Fruit fly (Drosophila melanogaster): Measurements from ENCODE around the gene aus.
A peak's percentile ranks its signal among the peaks of the same experiment; 100 is the strongest.

Gene aus

DNA sequence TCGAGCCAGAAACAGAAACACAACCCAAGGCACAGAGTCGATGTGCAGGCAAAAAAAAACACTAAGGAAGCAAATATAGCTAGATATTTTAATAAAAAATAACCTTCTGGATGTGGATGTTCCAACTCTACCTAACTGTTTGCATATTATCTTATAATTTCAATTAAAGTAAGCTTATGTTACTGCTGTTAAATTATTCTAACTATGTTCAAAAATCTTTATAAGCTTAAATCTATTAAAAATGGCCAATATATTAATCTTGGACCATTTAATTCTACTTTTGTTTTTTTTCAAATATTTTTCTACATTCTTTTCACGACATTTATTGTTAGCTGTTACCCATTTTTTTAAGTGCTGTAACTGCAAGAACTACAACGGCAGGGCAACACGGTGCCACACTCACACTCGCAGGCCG lies 10.4 kb downstream of the aus start (continued):
- TF ChIP-seq fd64A (GFP tag; optimal IDR thresholded peaks at IDR 0.05), result no peak
- TF ChIP-seq B-H1 (GFP tag; IDR thresholded peaks at IDR 0.05), result no peak; the same call in 2 of the 3 replicates
- peak; percentile 19 for TF ChIP-seq CG15696 (tag; optimal IDR thresholded peaks at IDR 0.05)
- TF ChIP-seq phol (tag; optimal IDR thresholded peaks at IDR 0.05), result peak; percentile 68
- TF ChIP-seq nmo (GFP tag; optimal IDR thresholded peaks at IDR 0.05), result peak; percentile 76
- no peak for TF ChIP-seq sima (GFP tag; optimal IDR thresholded peaks at IDR 0.05)
- no peak for TF ChIP-seq CrebB (tag; optimal IDR thresholded peaks at IDR 0.05)
- TF ChIP-seq crc (GFP tag; optimal IDR thresholded peaks at IDR 0.05), result no peak
- TF ChIP-seq Ravus (GFP tag; IDR thresholded peaks at IDR 0.05), result no peak
- TF ChIP-seq grn (GFP tag; optimal IDR thresholded peaks at IDR 0.05), result no peak
- no peak for TF ChIP-seq Nf-YB (GFP tag; optimal IDR thresholded peaks at IDR 0.05)
- no peak for TF ChIP-seq sna (GFP tag; IDR thresholded peaks at IDR 0.05; ENCODE audit: partially characterized antibody)
- TF ChIP-seq dan (GFP tag; IDR thresholded peaks at IDR 0.05), result no peak
- no peak for TF ChIP-seq Awh (GFP tag; IDR thresholded peaks at IDR 0.05)
- TF ChIP-seq Meics (GFP tag; optimal IDR thresholded peaks at IDR 0.05), result peak; percentile 79
- TF ChIP-seq shn (GFP tag; optimal IDR thresholded peaks at IDR 0.05), result no peak
- peak; percentile 29 for TF ChIP-seq CG18476 (GFP tag; optimal IDR thresholded peaks at IDR 0.05)
- no peak for TF ChIP-seq scrt (GFP tag; optimal IDR thresholded peaks at IDR 0.05)
- peak; percentile 26 for TF ChIP-seq CG18011 (GFP tag; optimal IDR thresholded peaks at IDR 0.05)
- TF ChIP-seq CG17385 (GFP tag; optimal IDR thresholded peaks at IDR 0.05), result peak; percentile 63
- peak; percentile 40 for TF ChIP-seq CG15601 (tag; optimal IDR thresholded peaks at IDR 0.05)
- no peak for TF ChIP-seq Antp (GFP tag; optimal IDR thresholded peaks at IDR 0.05)
- TF ChIP-seq CG11696 (GFP tag; IDR thresholded peaks at IDR 0.05), result no peak
- TF ChIP-seq nerfin-2 (GFP tag; IDR thresholded peaks at IDR 0.05; ENCODE audit: partially characterized antibody), result no peak
- no peak for TF ChIP-seq ro (GFP tag; IDR thresholded peaks at IDR 0.05)
- no peak for TF ChIP-seq hb (GFP tag; IDR thresholded peaks at IDR 0.05; ENCODE audit: partially characterized antibody)
- TF ChIP-seq CG13296 (GFP tag; optimal IDR thresholded peaks at IDR 0.05), result peak; percentile 13
- TF ChIP-seq ftz-f1 (GFP tag; optimal IDR thresholded peaks at IDR 0.05), result no peak
- peak; percentile 8 for TF ChIP-seq disco-r (GFP tag; optimal IDR thresholded peaks at IDR 0.05)
- no peak for TF ChIP-seq CG12744 (GFP tag; optimal IDR thresholded peaks at IDR 0.05)
- 0 out of 2 replicates have a peak, but pooled peaks have one; percentile 28 for TF ChIP-seq stc (GFP tag; IDR thresholded peaks at IDR 0.05)
- TF ChIP-seq CG34422 (GFP tag; IDR thresholded peaks at IDR 0.05), result no peak
- TF ChIP-seq inv (GFP tag; IDR thresholded peaks at IDR 0.05; ENCODE audit: partially characterized antibody), result no peak
- no peak for TF ChIP-seq pnt (GFP tag; optimal IDR thresholded peaks at IDR 0.05)
- TF ChIP-seq jing (GFP tag; optimal IDR thresholded peaks at IDR 0.05), result no peak
- peak; percentile 5 for TF ChIP-seq Six4 (GFP tag; optimal IDR thresholded peaks at IDR 0.05)
- no peak for TF ChIP-seq Opbp (GFP tag; IDR thresholded peaks at IDR 0.05; ENCODE audit: partially characterized antibody)
- peak; percentile 11; the same call in 1 of the 2 replicates for TF ChIP-seq Rx (GFP tag; IDR thresholded peaks at IDR 0.05)
- TF ChIP-seq CG9437 (GFP tag; optimal IDR thresholded peaks at IDR 0.05), result peak; percentile 61
- peak; percentile 19 for TF ChIP-seq Chrac-16 (GFP tag; optimal IDR thresholded peaks at IDR 0.05)
- TF ChIP-seq Abd-B (GFP tag; optimal IDR thresholded peaks at IDR 0.05), result peak; percentile 50
- TF ChIP-seq CG6654 (GFP tag; optimal IDR thresholded peaks at IDR 0.05), result no peak
- TF ChIP-seq Myb (GFP tag; optimal IDR thresholded peaks at IDR 0.05), result no peak
- no peak for TF ChIP-seq tna (GFP tag; IDR thresholded peaks at IDR 0.05; ENCODE audit: partially characterized antibody)
- peak; percentile 59 for TF ChIP-seq Ptx1 (GFP tag; IDR thresholded peaks at IDR 0.05)
- TF ChIP-seq CG10979 (tag; optimal IDR thresholded peaks at IDR 0.05), result peak; percentile 70
- peak; percentile 17 for TF ChIP-seq CG5180 (GFP tag; optimal IDR thresholded peaks at IDR 0.05)
- no peak for TF ChIP-seq CG11560 (tag; IDR thresholded peaks at IDR 0.05)
- peak; percentile 21 for TF ChIP-seq CG6254 (GFP tag; optimal IDR thresholded peaks at IDR 0.05)
- TF ChIP-seq Ets97D (GFP tag; optimal IDR thresholded peaks at IDR 0.05), result no peak
- TF ChIP-seq Dbx (GFP tag; IDR thresholded peaks at IDR 0.05), result 0 out of 3 replicates have a peak, but pooled peaks have one; percentile 21

Data from whole organism, embryonic.